Fruit fly (Drosophila melanogaster): Measurements from ENCODE around the gene Hexim.

Gene Hexim

dm6 chr3R:14692230-14692970 lies 33.2 kb downstream of the Hexim start (continued):
- peak; percentile 92 for TF ChIP-seq Hr4 (GFP tag; optimal IDR thresholded peaks at IDR 0.05)
- peak; percentile 52 for TF ChIP-seq vri (GFP tag; optimal IDR thresholded peaks at IDR 0.05)
- peak; percentile 68 for TF ChIP-seq CG11294 (GFP tag; IDR thresholded peaks at IDR 0.05)
- peak; percentile 92 for TF ChIP-seq eg (GFP tag; IDR thresholded peaks at IDR 0.05)
- peak; percentile 70 for TF ChIP-seq spab (GFP tag; optimal IDR thresholded peaks at IDR 0.05)
- peak; percentile 68 for TF ChIP-seq CG8319 (GFP tag; optimal IDR thresholded peaks at IDR 0.05)
- TF ChIP-seq Blimp-1 (GFP tag; optimal IDR thresholded peaks at IDR 0.05), result peak; percentile 55
- TF ChIP-seq acj6 (GFP tag; optimal IDR thresholded peaks at IDR 0.05), result peak; percentile 84
- peak; percentile 88 for TF ChIP-seq Sox14 (GFP tag; optimal IDR thresholded peaks at IDR 0.05)
- peak; percentile 77 for TF ChIP-seq Lpt (GFP tag; optimal IDR thresholded peaks at IDR 0.05)
- peak; percentile 27 for TF ChIP-seq Hr38 (GFP tag; optimal IDR thresholded peaks at IDR 0.05)
- TF ChIP-seq esn (GFP tag; optimal IDR thresholded peaks at IDR 0.05), result peak; percentile 84
- peak; percentile 83 for TF ChIP-seq CG4318 (GFP tag; optimal IDR thresholded peaks at IDR 0.05)
- TF ChIP-seq CG16779 (tag; optimal IDR thresholded peaks at IDR 0.05), result peak; percentile 68
- TF ChIP-seq Eip75B (GFP tag; optimal IDR thresholded peaks at IDR 0.05), result peak; percentile 83
- peak; percentile 79 for TF ChIP-seq CG3032 (tag; optimal IDR thresholded peaks at IDR 0.05)
- peak; percentile 77 for TF ChIP-seq CG6276 (GFP tag; optimal IDR thresholded peaks at IDR 0.05)
- TF ChIP-seq achi (GFP tag; optimal IDR thresholded peaks at IDR 0.05), result peak; percentile 83
- peak; percentile 76 for TF ChIP-seq Ets96B (tag; optimal IDR thresholded peaks at IDR 0.05)
- TF ChIP-seq fkh (GFP tag; optimal IDR thresholded peaks at IDR 0.05), result no peak
- TF ChIP-seq net (GFP tag; optimal IDR thresholded peaks at IDR 0.05), result peak; percentile 75
- TF ChIP-seq Gug (GFP tag; IDR thresholded peaks at IDR 0.05), result peak; percentile 86
- TF ChIP-seq Smox (GFP tag; optimal IDR thresholded peaks at IDR 0.05), result peak; percentile 78
- peak; percentile 76 for TF ChIP-seq Sox102F (GFP tag; optimal IDR thresholded peaks at IDR 0.05)
- TF ChIP-seq Eip93F (GFP tag; optimal IDR thresholded peaks at IDR 0.05), result peak; percentile 19
- peak; percentile 86 for TF ChIP-seq OdsH (GFP tag; optimal IDR thresholded peaks at IDR 0.05)
- TF ChIP-seq Eip78C (GFP tag), result peak; percentile 93
- TF ChIP-seq CG8119 (GFP tag; IDR thresholded peaks at IDR 0.05), result peak; percentile 91

DNA sequence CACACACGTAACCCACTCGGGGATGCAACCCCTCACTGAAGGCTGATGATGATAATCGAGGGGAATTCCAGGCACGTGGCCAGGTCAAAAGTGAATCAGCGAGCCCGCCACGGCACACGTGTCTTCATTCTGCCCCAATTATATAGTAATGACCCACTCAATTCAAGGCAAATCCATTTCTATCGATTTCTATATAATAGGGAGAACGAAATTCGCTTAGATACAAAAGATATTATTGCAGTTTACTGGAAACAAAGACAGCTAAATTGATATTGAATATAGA lies 33.7 kb downstream of the Hexim start:
- no peak for TF ChIP-seq Sox102F (GFP tag; optimal IDR thresholded peaks at IDR 0.05)
- TF ChIP-seq CG6163 (GFP tag; IDR thresholded peaks at IDR 0.05), result no peak
- TF ChIP-seq Eip75B (GFP tag; optimal IDR thresholded peaks at IDR 0.05), result no peak
- TF ChIP-seq svp (GFP tag), result no peak
- no peak for TF ChIP-seq Hr4 (GFP tag; optimal IDR thresholded peaks at IDR 0.05)
- TF ChIP-seq Smox (GFP tag; optimal IDR thresholded peaks at IDR 0.05), result no peak
- TF ChIP-seq Met (GFP tag; optimal IDR thresholded peaks at IDR 0.05), result no peak
- no peak for TF ChIP-seq Eip78C (GFP tag)
- TF ChIP-seq CG32006 (GFP tag; optimal IDR thresholded peaks at IDR 0.05), result no peak
- no peak for TF ChIP-seq CG8632 (GFP tag; optimal IDR thresholded peaks at IDR 0.05)
- TF ChIP-seq CG6808 (GFP tag; optimal IDR thresholded peaks at IDR 0.05), result no peak
- no peak for TF ChIP-seq CG4318 (GFP tag; optimal IDR thresholded peaks at IDR 0.05)
- no peak for TF ChIP-seq Sox14 (GFP tag; optimal IDR thresholded peaks at IDR 0.05)

dm6 chr3R:14694583-14694982 lies 35.3 kb downstream of the Hexim start:
- peak; percentile 5 for TF ChIP-seq topi (GFP tag; optimal IDR thresholded peaks at IDR 0.05)
- no peak for TF ChIP-seq Sox102F (GFP tag; optimal IDR thresholded peaks at IDR 0.05)
- TF ChIP-seq Sox15 (GFP tag; optimal IDR thresholded peaks at IDR 0.05), result no peak
- no peak for TF ChIP-seq dac (GFP tag; optimal IDR thresholded peaks at IDR 0.05)
- TF ChIP-seq dsx (GFP tag; optimal IDR thresholded peaks at IDR 0.05; ENCODE audit: poor library complexity, severe bottlenecking), result no peak
- peak; percentile 77 for TF ChIP-seq Blimp-1 (GFP tag; optimal IDR thresholded peaks at IDR 0.05)
- no peak for TF ChIP-seq CG6808 (GFP tag; optimal IDR thresholded peaks at IDR 0.05)
- no peak for TF ChIP-seq Hr38 (GFP tag; optimal IDR thresholded peaks at IDR 0.05)
- TF ChIP-seq esn (GFP tag; optimal IDR thresholded peaks at IDR 0.05), result no peak
- TF ChIP-seq CG6163 (GFP tag; IDR thresholded peaks at IDR 0.05), result peak; percentile 52; the same call in 1 of the 3 replicates
- TF ChIP-seq svp (GFP tag), result peak; percentile 69
- TF ChIP-seq CG16779 (tag; optimal IDR thresholded peaks at IDR 0.05), result no peak
- TF ChIP-seq eg (GFP tag; IDR thresholded peaks at IDR 0.05), result no peak
- no peak for TF ChIP-seq CG6276 (GFP tag; optimal IDR thresholded peaks at IDR 0.05)
- TF ChIP-seq Eip78C (GFP tag), result peak; percentile 72
- peak; percentile 11 for TF ChIP-seq CG11762 (GFP tag; optimal IDR thresholded peaks at IDR 0.05; ENCODE audit: insufficient read depth)
- no peak for TF ChIP-seq Met (GFP tag; optimal IDR thresholded peaks at IDR 0.05)
- no peak for TF ChIP-seq CG7368 (GFP tag; optimal IDR thresholded peaks at IDR 0.05)
- TF ChIP-seq fd85E (GFP tag; optimal IDR thresholded peaks at IDR 0.05), result no peak
- TF ChIP-seq Smox (GFP tag; optimal IDR thresholded peaks at IDR 0.05), result no peak

All from whole organism, prepupa.